Fruit fly (Drosophila melanogaster) whole organism, embryonic: Measurements from ENCODE around the gene cnc.

Experiments
- Blimp-1 ChIP-seq: fragments of 200-800 bp; sonication (Bioruptor generic); optimal IDR thresholded peaks from 3 replicates; lab custom pipeline; 2018; ENCODE audit warnings: missing biosample characterization, missing genetic modification characterization, mild to moderate bottlenecking, moderate library complexity, missing genetic modification reagents
- CG12299 ChIP-seq: fragments of 200-800 bp; sonication (Bioruptor generic); optimal IDR thresholded peaks from 2 replicates; lab custom pipeline; 2018; ENCODE audit warnings: missing biosample characterization, mild to moderate bottlenecking, missing genetic modification characterization
- CG14014 ChIP-seq: fragments of 200-800 bp; sonication (Bioruptor generic); IDR thresholded peaks from 2 replicates; pipeline ENCODE4 v1.3.6; 2022; ENCODE audit warnings: missing biosample characterization, missing genetic modification characterization
- CG14710 ChIP-seq: fragments of 200-800 bp; sonication (Bioruptor generic); optimal IDR thresholded peaks from 3 replicates; lab custom pipeline; 2019; ENCODE audit warnings: missing biosample characterization, mild to moderate bottlenecking, missing genetic modification characterization, moderate library complexity
- CG17359 ChIP-seq: fragments of 200-800 bp; sonication (Bioruptor generic); optimal IDR thresholded peaks from 3 replicates; lab custom pipeline; 2018; ENCODE audit warnings: missing biosample characterization, mild to moderate bottlenecking, missing genetic modification characterization, moderate library complexity
- CG17385 ChIP-seq: fragments of 200-800 bp; sonication (Bioruptor generic); optimal IDR thresholded peaks from 3 replicates; lab custom pipeline; 2018; ENCODE audit warnings: missing biosample characterization, mild to moderate bottlenecking, missing genetic modification characterization
- CG2120 ChIP-seq: fragments of 200-800 bp; sonication (Bioruptor generic); optimal IDR thresholded peaks from 3 replicates; lab custom pipeline; 2016; ENCODE audit warnings: missing biosample characterization, missing genetic modification characterization
- CG2678 ChIP-seq: fragments of 200-800 bp; sonication (Bioruptor generic); optimal IDR thresholded peaks from 3 replicates; lab custom pipeline; 2019; ENCODE audit warnings: missing biosample characterization, mild to moderate bottlenecking, missing genetic modification characterization, moderate library complexity
- CG30431 ChIP-seq: fragments of 200-800 bp; sonication (Bioruptor generic); optimal IDR thresholded peaks from 2 replicates; lab custom pipeline; 2017; ENCODE audit warnings: missing biosample characterization, missing genetic modification characterization
- CG34376 ChIP-seq: fragments of 200-800 bp; sonication (Bioruptor generic); optimal IDR thresholded peaks from 2 replicates; lab custom pipeline; 2018; ENCODE audit warnings: missing biosample characterization, mild to moderate bottlenecking, missing genetic modification characterization
- CG4424 ChIP-seq: fragments of 200-800 bp; sonication (Bioruptor generic); optimal IDR thresholded peaks from 3 replicates; lab custom pipeline; 2016; ENCODE audit warnings: missing biosample characterization, missing genetic modification characterization
- CG4617 ChIP-seq: fragments of 200-800 bp; sonication (Bioruptor generic); optimal IDR thresholded peaks from 3 replicates; lab custom pipeline; 2016; ENCODE audit warnings: missing biosample characterization, missing genetic modification characterization, borderline replicate concordance
- CG4820 ChIP-seq: fragments of 200-800 bp; sonication (Bioruptor generic); optimal IDR thresholded peaks from 3 replicates; lab custom pipeline; 2016; ENCODE audit warnings: missing biosample characterization, missing genetic modification characterization
- CG6272 ChIP-seq: fragments of 200-800 bp; sonication (Bioruptor generic); IDR thresholded peaks from 2 replicates; pipeline ENCODE4 v1.3.6; 2022; ENCODE audit warnings: missing biosample characterization, missing genetic modification characterization
- CG8290 ChIP-seq, 3 experiments: fragments of 200-800 bp; sonication (Bioruptor generic); optimal IDR thresholded peaks; 2 replicates each; lab custom pipeline; 2016 to 2019; ENCODE audit warnings: missing biosample characterization in 3 of 3, missing genetic modification characterization in 3 of 3, mild to moderate bottlenecking in 2 of 3, moderate library complexity in 1 of 3
- CG8359 ChIP-seq: fragments of 200-800 bp; sonication (Bioruptor generic); optimal IDR thresholded peaks from 2 replicates; lab custom pipeline; 2017; ENCODE audit warnings: missing biosample characterization, mild to moderate bottlenecking, missing genetic modification characterization, borderline replicate concordance
- CG8765 ChIP-seq: fragments of 200-800 bp; sonication (Bioruptor generic); IDR thresholded peaks from 2 replicates; pipeline ENCODE4 v1.3.6; 2022; ENCODE audit warnings: missing biosample characterization, missing genetic modification characterization
- D ChIP-seq, 2 experiments: fragments of 200-800 bp in 1 of 2; fragments of >200 bp in 1 of 2; sonication (Bioruptor generic) in 1 of 2; optimal IDR thresholded peaks; 2 replicates in 1 of 2; 3 replicates in 1 of 2; lab custom pipeline; 2017; ENCODE audit warnings: mild to moderate bottlenecking in 1 of 2, missing biosample characterization in 1 of 2, missing genetic modification characterization in 1 of 2, missing genetic modification reagents in 1 of 2
- D19B ChIP-seq: fragments of 200-800 bp; sonication (Bioruptor generic); optimal IDR thresholded peaks from 2 replicates; lab custom pipeline; 2017; ENCODE audit warnings: missing biosample characterization, mild to moderate bottlenecking, missing genetic modification characterization
- Drgx ChIP-seq: fragments of 200-800 bp; sonication (Bioruptor generic); IDR thresholded peaks from 2 replicates; pipeline ENCODE4 v1.3.6; 2022; ENCODE audit warnings: missing biosample characterization, missing genetic modification characterization
- E2f2 ChIP-seq: fragments of 200-800 bp; sonication (Bioruptor generic); IDR thresholded peaks from 2 replicates; pipeline ENCODE4 v1.3.6; 2022; ENCODE audit warnings: missing biosample characterization, missing genetic modification characterization
- Ets65A ChIP-seq: fragments of 200-800 bp; sonication (Bioruptor generic); peaks from one replicate; lab custom pipeline; 2016; ENCODE audit warnings: missing biosample characterization, missing genetic modification characterization
- Ets97D ChIP-seq: fragments of 200-800 bp; sonication (Bioruptor generic); optimal IDR thresholded peaks from 3 replicates; lab custom pipeline; 2016; ENCODE audit warnings: missing biosample characterization, missing genetic modification characterization
- Lpt ChIP-seq: fragments of >200 bp; optimal IDR thresholded peaks from 2 replicates; lab custom pipeline; 2018; ENCODE audit warnings: missing biosample characterization, missing genetic modification characterization
- MESR4 ChIP-seq: fragments of 200-800 bp; sonication (Bioruptor generic); optimal IDR thresholded peaks from 2 replicates; lab custom pipeline; 2018; ENCODE audit warnings: missing biosample characterization, mild to moderate bottlenecking, missing genetic modification characterization, moderate library complexity
- Med ChIP-seq: fragments of 200-800 bp; sonication (Bioruptor generic); peaks from one replicate; lab custom pipeline; 2016; ENCODE audit warnings: missing biosample characterization, missing genetic modification characterization, mild to moderate bottlenecking, inconsistent platforms, moderate library complexity
- Myb ChIP-seq: fragments of 200-800 bp; sonication (Bioruptor generic); optimal IDR thresholded peaks from 2 replicates; lab custom pipeline; 2016; ENCODE audit warnings: missing biosample characterization, missing genetic modification characterization
- Optix ChIP-seq: fragments of 200-800 bp; sonication (Bioruptor generic); IDR thresholded peaks from 3 replicates; pipeline ENCODE4 v1.3.6; 2022; ENCODE audit warnings: missing biosample characterization, missing genetic modification characterization
- Ssrp ChIP-seq: fragments of 200-800 bp; sonication (Bioruptor generic); optimal IDR thresholded peaks from 2 replicates; lab custom pipeline; 2018; ENCODE audit warnings: missing biosample characterization, mild to moderate bottlenecking, missing genetic modification characterization, moderate library complexity
- Vsx1 ChIP-seq: fragments of 200-800 bp; sonication (Bioruptor generic); optimal IDR thresholded peaks from 2 replicates; lab custom pipeline; 2017; ENCODE audit warnings: missing biosample characterization, mild to moderate bottlenecking, missing genetic modification characterization, missing genetic modification reagents
- Xrp1 ChIP-seq: fragments of 200-800 bp; sonication (Bioruptor generic); IDR thresholded peaks from 2 replicates; pipeline ENCODE4 v1.3.6; 2022; ENCODE audit warnings: missing biosample characterization, missing genetic modification characterization
- ac ChIP-seq: fragments of 200-800 bp; sonication (Bioruptor generic); optimal IDR thresholded peaks from 3 replicates; lab custom pipeline; 2017; ENCODE audit warnings: missing biosample characterization, mild to moderate bottlenecking, missing genetic modification characterization
- ap ChIP-seq: fragments of 200-800 bp; sonication (Bioruptor generic); IDR thresholded peaks from 2 replicates; pipeline ENCODE4 v1.3.6; 2022; ENCODE audit warnings: missing biosample characterization, missing genetic modification characterization
- caup ChIP-seq: fragments of 200-800 bp; sonication (Bioruptor generic); optimal IDR thresholded peaks from 3 replicates; lab custom pipeline; 2017; ENCODE audit warnings: missing biosample characterization, mild to moderate bottlenecking, missing genetic modification characterization, moderate library complexity; ENCODE audit not compliant: severe bottlenecking
- danr ChIP-seq: fragments of 200-800 bp; sonication (Bioruptor generic); IDR thresholded peaks from 2 replicates; pipeline ENCODE4 v1.3.6; 2022; ENCODE audit warnings: missing biosample characterization, missing genetic modification characterization
- dati ChIP-seq: fragments of 200-800 bp; sonication (Bioruptor generic); IDR thresholded peaks from 2 replicates; pipeline ENCODE4 v1.3.6; 2022; ENCODE audit warnings: missing biosample characterization, missing genetic modification characterization
- dimm ChIP-seq: fragments of 200-800 bp; sonication (Bioruptor generic); IDR thresholded peaks from 2 replicates; pipeline ENCODE4 v1.3.6; 2022; ENCODE audit warnings: missing biosample characterization, missing genetic modification characterization
- dmrt11E ChIP-seq: fragments of 200-800 bp; sonication (Bioruptor generic); optimal IDR thresholded peaks from 3 replicates; lab custom pipeline; 2018; ENCODE audit warnings: missing biosample characterization, mild to moderate bottlenecking, missing genetic modification characterization, moderate library complexity
- dysf ChIP-seq: fragments of 200-800 bp; sonication (Bioruptor generic); IDR thresholded peaks from 3 replicates; pipeline ENCODE4 v1.3.6; 2022; ENCODE audit warnings: missing biosample characterization, missing genetic modification characterization
- exex ChIP-seq: fragments of 200-800 bp; sonication (Bioruptor generic); optimal IDR thresholded peaks from 4 replicates; lab custom pipeline; 2018; ENCODE audit warnings: missing biosample characterization, mild to moderate bottlenecking, missing genetic modification characterization, moderate library complexity
- fu2 ChIP-seq: fragments of 200-800 bp; sonication (Bioruptor generic); optimal IDR thresholded peaks from 2 replicates; lab custom pipeline; 2016; ENCODE audit warnings: missing biosample characterization, missing genetic modification characterization
- gem ChIP-seq: fragments of 200-800 bp; sonication (Bioruptor generic); optimal IDR thresholded peaks from 2 replicates; lab custom pipeline; 2019; ENCODE audit warnings: missing biosample characterization, mild to moderate bottlenecking, missing genetic modification characterization, moderate library complexity
- lola ChIP-seq, 3 experiments: fragments of >200 bp in 2 of 3; fragments of 200-800 bp in 1 of 3; sonication (Bioruptor generic) in 1 of 3; optimal IDR thresholded peaks; 2 replicates each; lab custom pipeline; 2017 to 2019; ENCODE audit warnings: missing biosample characterization in 3 of 3, missing genetic modification characterization in 3 of 3, mild to moderate bottlenecking in 1 of 3, moderate library complexity in 1 of 3
- onecut ChIP-seq: fragments of 200-800 bp; sonication (Bioruptor generic); IDR thresholded peaks from 2 replicates; pipeline ENCODE4 v1.3.6; 2022; ENCODE audit warnings: missing biosample characterization, missing genetic modification characterization
- row ChIP-seq: fragments of 200-800 bp; sonication (Bioruptor generic); IDR thresholded peaks from 3 replicates; pipeline ENCODE4 v1.3.6; 2022; ENCODE audit warnings: missing biosample characterization, missing genetic modification characterization
- sc ChIP-seq, 3 experiments: fragments of >200 bp in 2 of 3; fragments of 200-800 bp in 1 of 3; sonication (Bioruptor generic) in 1 of 3; optimal IDR thresholded peaks; 2 replicates in 2 of 3; 3 replicates in 1 of 3; lab custom pipeline; 2017; ENCODE audit warnings: mild to moderate bottlenecking in 1 of 3, missing biosample characterization in 1 of 3, missing genetic modification characterization in 1 of 3, missing genetic modification reagents in 1 of 3
- sqz ChIP-seq: fragments of 200-800 bp; sonication (Bioruptor generic); optimal IDR thresholded peaks from 3 replicates; lab custom pipeline; 2018; ENCODE audit warnings: missing biosample characterization, mild to moderate bottlenecking, missing genetic modification characterization
- zfh1 ChIP-seq: fragments of 200-800 bp; sonication (Bioruptor generic); IDR thresholded peaks from 3 replicates; pipeline ENCODE4 v1.3.6; 2022; ENCODE audit warnings: missing biosample characterization, missing genetic modification characterization

The cnc gene

DNA sequence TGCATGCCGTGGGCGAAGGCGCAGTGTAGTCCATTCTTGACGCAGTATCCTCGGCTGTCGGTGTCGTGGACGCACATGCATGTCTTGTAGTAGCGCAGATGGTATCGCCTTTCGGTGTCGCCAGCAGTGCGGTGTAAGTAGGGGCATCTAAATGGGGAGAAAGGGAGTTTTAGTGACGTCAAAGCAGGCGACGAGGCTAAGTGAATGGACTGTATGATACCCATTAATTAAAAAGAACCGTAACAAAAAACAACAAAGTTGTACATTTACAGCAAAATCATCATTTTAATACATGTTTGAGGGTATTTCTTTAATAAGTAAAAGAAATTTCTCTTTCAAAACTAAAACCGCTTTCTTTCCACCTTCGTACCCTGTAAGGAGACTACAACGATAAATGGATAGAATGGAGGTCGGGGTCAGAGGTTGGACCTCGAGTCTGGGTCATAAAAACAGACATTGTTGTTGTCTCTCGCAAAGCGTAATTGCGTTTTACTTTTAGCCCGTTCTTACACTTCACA lies 70.1 kb downstream of the cnc start (continued):
- TF ChIP-seq CG12299 (tag; lab: Kevin White, UChicago) = no peak
- TF ChIP-seq Ets97D = no peak
- peak; percentile 90 for TF ChIP-seq D19B (GFP tag; lab: Kevin White, UChicago)
- TF ChIP-seq CG8765 (GFP tag; lab: Robert Waterston, UW) = no peak
- TF ChIP-seq dysf = 0 out of 3 replicates have a peak, but pooled peaks have one; percentile 18
- no peak for TF ChIP-seq sc (optimal IDR thresholded peaks at IDR 0.05; lab: Kevin White, UChicago)
- TF ChIP-seq sc (GFP tag; optimal IDR thresholded peaks at IDR 0.05; lab: Kevin White, UChicago) = no peak
- TF ChIP-seq CG17385 (GFP tag; lab: Kevin White, UChicago) = no peak
- TF ChIP-seq fu2 (GFP tag; lab: Kevin White, UChicago) = no peak
- TF ChIP-seq Lpt (GFP tag; lab: Kevin White, UChicago) = no peak
- peak; percentile 3 for TF ChIP-seq gem (tag; lab: Kevin White, UChicago)
- no peak for TF ChIP-seq sqz
- peak; percentile 48 for TF ChIP-seq Ets65A (GFP tag; lab: Kevin White, UChicago)
- no peak for TF ChIP-seq ap (GFP tag; lab: Robert Waterston, UW)
- no peak for TF ChIP-seq CG4617 (GFP tag; lab: Kevin White, UChicago)
- TF ChIP-seq Drgx (GFP tag; lab: Robert Waterston, UW) = no peak
- TF ChIP-seq Myb = no peak
- no peak for TF ChIP-seq E2f2 (GFP tag; lab: Robert Waterston, UW)
- TF ChIP-seq danr (GFP tag; lab: Robert Waterston, UW) = no peak
- no peak for TF ChIP-seq caup (GFP tag; lab: Kevin White, UChicago)
- peak; percentile 50 for TF ChIP-seq CG2120 (GFP tag; lab: Kevin White, UChicago)
- TF ChIP-seq dati (GFP tag; lab: Robert Waterston, UW) = no peak
- no peak for TF ChIP-seq CG4820
- no peak for TF ChIP-seq CG2678 (tag; lab: Kevin White, UChicago)
- peak; percentile 43; the same call in 1 of the 3 replicates for TF ChIP-seq row (GFP tag; lab: Robert Waterston, UW)
- no peak for TF ChIP-seq CG34376
- no peak for TF ChIP-seq CG6272 (GFP tag; lab: Robert Waterston, UW)
- TF ChIP-seq CG14014 (GFP tag; lab: Robert Waterston, UW) = no peak
- TF ChIP-seq dimm (GFP tag; lab: Robert Waterston, UW) = no peak
- no peak for TF ChIP-seq MESR4 (GFP tag; lab: Kevin White, UChicago)
- no peak for TF ChIP-seq CG8359 (GFP tag; lab: Kevin White, UChicago)
- no peak for TF ChIP-seq CG4424 (GFP tag; lab: Kevin White, UChicago)
- no peak for TF ChIP-seq Blimp-1 (GFP tag; lab: Kevin White, UChicago)
- no peak for TF ChIP-seq onecut
- TF ChIP-seq, all 482 proteins: peak for 8

dm6 chr3R:23149021-23149571 lies 77.4 kb downstream of the cnc start:
- no peak for TF ChIP-seq D (optimal IDR thresholded peaks at IDR 0.05; lab: Kevin White, UChicago)
- peak; percentile 57 for TF ChIP-seq D (GFP tag; optimal IDR thresholded peaks at IDR 0.05; lab: Kevin White, UChicago)
- TF ChIP-seq Xrp1 (GFP tag; lab: Robert Waterston, UW) = peak; percentile 82
- TF ChIP-seq Drgx (GFP tag; lab: Robert Waterston, UW) = peak; percentile 48; the same call in 1 of the 2 replicates
- no peak for TF ChIP-seq Optix (GFP tag; lab: Robert Waterston, UW)
- peak; percentile 21 for TF ChIP-seq CG4424 (GFP tag; lab: Kevin White, UChicago)
- peak; percentile 17 for TF ChIP-seq CG30431
- peak; percentile 22 for TF ChIP-seq Med (GFP tag; lab: Kevin White, UChicago)
- TF ChIP-seq exex (tag; lab: Kevin White, UChicago) = no peak
- TF ChIP-seq dmrt11E (tag; lab: Kevin White, UChicago) = peak; percentile 85
- TF ChIP-seq CG14710 (tag; lab: Kevin White, UChicago) = peak; percentile 68
- 0 out of 3 replicates have a peak, but pooled peaks have one; percentile 8 for TF ChIP-seq zfh1 (GFP tag; lab: Robert Waterston, UW)
- peak; percentile 15 for TF ChIP-seq CG8290 (GFP tag; optimal IDR thresholded peaks at IDR 0.05; lab: Kevin White, UChicago)
- no peak for TF ChIP-seq CG8290 (tag; optimal IDR thresholded peaks at IDR 0.05; lab: Kevin White, UChicago)
- no peak for TF ChIP-seq Vsx1 (GFP tag; lab: Kevin White, UChicago)
- TF ChIP-seq Ssrp (tag; lab: Kevin White, UChicago) = peak; percentile 17
- TF ChIP-seq lola (GFP tag; optimal IDR thresholded peaks at IDR 0.05; lab: Kevin White, UChicago) = peak in 1 of 3 experiments; percentile 80
- no peak for TF ChIP-seq ac (GFP tag; lab: Kevin White, UChicago)
- TF ChIP-seq CG17359 (tag; lab: Kevin White, UChicago) = peak; percentile 8
